Worm (Caenorhabditis elegans): Measurements from ENCODE around the gene Y66D12A.16.

The Y66D12A.16 gene

ce11 chrIII:11523504-11524025 is at the start of gene Y66D12A.16, which contains the start of gene such-1:
Gene Y66D12A.16, plus strand, starts transcription at chrIII:11523554.
Gene such-1, minus strand, starts transcription at chrIII:11523759.
- TF ChIP-seq lin-11 (tag; optimal IDR thresholded peaks at IDR 0.05) (no peak), ceh-22 (tag; optimal IDR thresholded peaks at IDR 0.05) (no peak), npax-4 (tag; optimal IDR thresholded peaks at IDR 0.05) (no peak)

- no peak for TF ChIP-seq T23F11.4 (GFP tag; optimal IDR thresholded peaks at IDR 0.05)
- no peak for TF ChIP-seq lim-6 (tag; optimal IDR thresholded peaks at IDR 0.05)
- no peak for TF ChIP-seq ceh-19 (GFP tag; optimal IDR thresholded peaks at IDR 0.05)
- TF ChIP-seq ceh-22 (tag; optimal IDR thresholded peaks at IDR 0.05), result no peak
- no peak for TF ChIP-seq pag-3 (tag; optimal IDR thresholded peaks at IDR 0.05; ENCODE audit: borderline replicate concordance)
- no peak for TF ChIP-seq C38D4.7 (GFP tag; optimal IDR thresholded peaks at IDR 0.05)
- no peak for TF ChIP-seq dve-1 (tag; optimal IDR thresholded peaks at IDR 0.05)
- TF ChIP-seq C08G9.2 (tag; optimal IDR thresholded peaks at IDR 0.05), result no peak
- no peak for TF ChIP-seq ceh-34 (tag; optimal IDR thresholded peaks at IDR 0.05)
- no peak for TF ChIP-seq F13H6.1 (tag; optimal IDR thresholded peaks at IDR 0.05)
- no peak for TF ChIP-seq ama-1 (optimal IDR thresholded peaks at IDR 0.05)
- no peak for TF ChIP-seq ttx-3 (tag; optimal IDR thresholded peaks at IDR 0.05)
Measured at ce11 chrIII:11474674-11475306, 48.6 kb upstream of the Y66D12A.16 start.

DNA sequence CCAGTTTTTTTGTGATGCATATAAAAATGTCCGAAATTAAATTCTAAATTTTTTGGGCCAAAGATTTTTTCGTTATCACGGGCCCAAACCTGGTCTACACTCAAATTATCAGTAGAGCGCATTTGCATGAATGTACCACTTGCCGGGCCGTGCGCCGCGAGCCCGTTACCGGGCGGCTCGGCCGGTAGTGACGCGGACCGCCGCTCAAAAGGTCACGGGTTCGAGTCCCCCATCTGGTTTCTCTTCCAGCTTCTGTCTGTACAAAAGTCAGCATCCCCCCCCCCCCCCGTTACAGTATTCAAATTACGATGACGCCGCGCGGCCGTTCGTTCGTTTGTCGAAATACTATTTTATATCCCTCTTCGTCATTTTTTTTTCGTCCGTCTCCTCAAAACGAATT is 46.0 kb upstream of the Y66D12A.16 start:
- no peak for TF ChIP-seq unc-42 (tag; optimal IDR thresholded peaks at IDR 0.05)
- TF ChIP-seq lin-11 (tag; optimal IDR thresholded peaks at IDR 0.05), result no peak
- no peak for TF ChIP-seq K02D7.2 (tag; optimal IDR thresholded peaks at IDR 0.05)
- TF ChIP-seq elt-2 (tag; optimal IDR thresholded peaks at IDR 0.05), result no peak
- TF ChIP-seq tbx-2 (tag; optimal IDR thresholded peaks at IDR 0.05), result no peak
- TF ChIP-seq sdc-2 (tag; optimal IDR thresholded peaks at IDR 0.05), result no peak
- TF ChIP-seq eyg-1 (tag; optimal IDR thresholded peaks at IDR 0.05), result no peak
- no peak for TF ChIP-seq T23F11.4 (GFP tag; optimal IDR thresholded peaks at IDR 0.05)
- no peak for TF ChIP-seq syd-9 (tag; optimal IDR thresholded peaks at IDR 0.05)

DNA sequence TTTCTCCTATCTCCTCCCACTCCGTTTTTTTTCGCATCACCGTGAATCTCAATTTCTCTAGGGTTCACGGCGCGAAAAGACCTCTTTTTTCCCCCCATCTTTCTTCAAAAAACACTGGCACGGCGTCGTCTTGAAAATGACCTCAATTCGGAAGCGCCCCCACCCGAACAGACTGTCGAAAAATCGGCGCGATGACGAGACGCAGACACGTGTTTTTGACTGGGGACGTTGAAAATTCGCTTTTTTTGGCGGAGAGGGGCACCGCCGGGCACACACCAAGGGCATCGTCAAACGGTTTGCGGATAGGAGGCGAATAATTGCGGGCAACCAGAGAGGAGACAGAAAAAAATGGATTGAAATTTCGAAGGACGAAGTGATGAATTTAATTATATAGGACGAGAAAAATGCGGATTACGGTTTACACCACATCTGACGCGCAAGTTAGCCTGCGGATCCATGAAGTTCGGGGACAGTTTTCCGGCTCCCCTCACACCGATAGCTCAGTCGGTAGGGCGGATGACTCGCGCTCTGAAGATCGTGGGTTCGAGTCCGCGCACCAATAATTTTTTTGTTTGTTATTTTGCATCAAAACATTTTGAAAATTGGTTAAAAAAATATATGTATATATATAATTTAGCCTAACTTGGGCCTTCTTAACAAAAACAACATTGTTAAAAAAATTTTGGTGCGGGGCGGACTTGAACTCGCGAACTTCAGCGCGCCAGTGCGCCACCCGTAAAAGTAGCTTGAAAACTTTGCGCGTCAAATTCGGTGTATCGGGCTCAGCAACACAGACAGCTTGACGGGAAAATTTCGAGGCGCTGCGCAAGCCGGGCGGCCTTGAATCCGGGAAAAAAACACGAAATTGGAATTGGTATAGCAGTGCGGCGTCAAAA is 44.6 kb upstream of the Y66D12A.16 start:
- TF ChIP-seq nhr-232 (tag; optimal IDR thresholded peaks at IDR 0.05) (no peak), ceh-45 (GFP tag; IDR thresholded peaks at IDR 0.05) (no peak), hlh-6 (tag; optimal IDR thresholded peaks at IDR 0.05) (no peak), ttx-3 (tag; optimal IDR thresholded peaks at IDR 0.05) (no peak), lim-6 (tag; optimal IDR thresholded peaks at IDR 0.05) (no peak), ceh-19 (GFP tag; optimal IDR thresholded peaks at IDR 0.05) (no peak), hlh-13 (GFP tag; optimal IDR thresholded peaks at IDR 0.05) (no peak), hlh-8 (tag; optimal IDR thresholded peaks at IDR 0.05) (no peak)

DNA sequence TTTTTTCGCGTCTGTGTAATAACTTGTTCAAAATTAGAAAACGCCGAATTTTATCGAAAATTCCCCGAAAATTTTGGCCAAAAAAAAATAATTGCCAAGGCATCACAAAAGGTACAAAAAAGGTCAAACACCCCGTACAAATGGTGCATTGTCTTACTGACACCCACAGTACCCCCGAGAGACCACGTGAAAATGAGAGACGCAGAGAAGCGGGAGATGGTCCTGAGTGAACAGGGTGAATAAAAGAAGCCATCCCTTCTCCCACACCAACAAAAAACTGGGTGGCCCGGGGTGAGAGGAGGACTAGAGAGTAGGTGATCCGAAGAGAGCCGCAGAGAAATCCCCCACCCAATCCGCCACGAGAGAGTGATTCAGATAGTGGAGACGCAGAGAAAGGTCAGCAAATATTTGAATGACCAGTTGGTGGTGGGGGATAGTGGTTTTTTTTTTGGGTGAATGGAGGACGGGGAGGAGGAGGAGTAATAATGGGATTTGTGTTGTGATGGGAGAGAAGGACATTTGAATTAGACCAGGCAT is 42.0 kb upstream of the Y66D12A.16 start:
- TF ChIP-seq unc-55 (GFP tag; optimal IDR thresholded peaks at IDR 0.05), result no peak
- TF ChIP-seq ahr-1 (tag; optimal IDR thresholded peaks at IDR 0.05), result no peak
- no peak for TF ChIP-seq che-1 (tag; optimal IDR thresholded peaks at IDR 0.05)
- no peak for TF ChIP-seq ceh-14 (tag; optimal IDR thresholded peaks at IDR 0.05)
- TF ChIP-seq sox-4 (tag; optimal IDR thresholded peaks at IDR 0.05), result peak; percentile 13
- no peak for TF ChIP-seq mec-3 (tag; optimal IDR thresholded peaks at IDR 0.05; ENCODE audit: borderline replicate concordance)
- no peak for TF ChIP-seq hlh-6 (tag; optimal IDR thresholded peaks at IDR 0.05)
- no peak for TF ChIP-seq ceh-19 (GFP tag; optimal IDR thresholded peaks at IDR 0.05)
- TF ChIP-seq npax-4 (tag; optimal IDR thresholded peaks at IDR 0.05), result no peak
- no peak for TF ChIP-seq tbx-7 (tag; optimal IDR thresholded peaks at IDR 0.05)
- no peak for TF ChIP-seq Y22D7AL.16 (tag; optimal IDR thresholded peaks at IDR 0.05)
- TF ChIP-seq pqm-1 (tag; optimal IDR thresholded peaks at IDR 0.05), result no peak
- no peak for TF ChIP-seq ceh-2 (tag; optimal IDR thresholded peaks at IDR 0.05)
- no peak for TF ChIP-seq fkh-10 (GFP tag; optimal IDR thresholded peaks at IDR 0.05)
- peak; percentile 37 for TF ChIP-seq sdc-2 (tag; optimal IDR thresholded peaks at IDR 0.05)
- peak; percentile 40 for TF ChIP-seq ceh-34 (tag; optimal IDR thresholded peaks at IDR 0.05)
- TF ChIP-seq ceh-48 (tag; optimal IDR thresholded peaks at IDR 0.05), result no peak
- TF ChIP-seq F13H6.1 (tag; optimal IDR thresholded peaks at IDR 0.05), result no peak
- TF ChIP-seq nfya-1 (tag; optimal IDR thresholded peaks at IDR 0.05), result peak; percentile 55
- no peak for TF ChIP-seq hlh-8 (tag; optimal IDR thresholded peaks at IDR 0.05)
- TF ChIP-seq tbx-2 (tag; optimal IDR thresholded peaks at IDR 0.05), result peak; percentile 50
- peak; percentile 41 for TF ChIP-seq eyg-1 (tag; optimal IDR thresholded peaks at IDR 0.05)
- peak; percentile 39 for TF ChIP-seq ceh-31 (tag; optimal IDR thresholded peaks at IDR 0.05)
- TF ChIP-seq ama-1 (optimal IDR thresholded peaks at IDR 0.05), result no peak
- no peak for TF ChIP-seq C08G9.2 (tag; optimal IDR thresholded peaks at IDR 0.05)
